Fruit fly (Drosophila melanogaster) whole organism, embryonic: ENCODE results near the gene CG5510.

Experiments
- CG12236 ChIP-seq: fragments of 200-800 bp; sonication (Bioruptor generic); optimal IDR thresholded peaks from 2 replicates; lab custom pipeline; 2016; ENCODE audit warnings: missing biosample characterization, missing genetic modification characterization
- CG18011 ChIP-seq: fragments of 200-800 bp; sonication (Bioruptor generic); optimal IDR thresholded peaks from 2 replicates; lab custom pipeline; 2017; ENCODE audit warnings: missing biosample characterization, missing genetic modification characterization, mild to moderate bottlenecking, moderate library complexity, missing genotype
- CG33213 ChIP-seq: fragments of 200-800 bp; sonication (Bioruptor generic); optimal IDR thresholded peaks from 3 replicates; lab custom pipeline; 2016; ENCODE audit warnings: missing biosample characterization, missing genetic modification characterization
- CG4730 ChIP-seq: fragments of 200-800 bp; sonication (Bioruptor generic); IDR thresholded peaks from 2 replicates; pipeline ENCODE4 v1.3.6; 2022; ENCODE audit warnings: missing biosample characterization, missing genetic modification characterization
- CG9932 ChIP-seq: fragments of 200-800 bp; sonication (Bioruptor generic); IDR thresholded peaks from 2 replicates; pipeline ENCODE4 v1.3.6; 2022; ENCODE audit warnings: missing biosample characterization, missing genetic modification characterization
- cas ChIP-seq: fragments of 200-800 bp; sonication (Bioruptor generic); IDR thresholded peaks from 2 replicates; pipeline ENCODE4 v1.3.6; 2022; ENCODE audit warnings: missing biosample characterization, missing genetic modification characterization
- chif ChIP-seq, 2 experiments: fragments of 200-800 bp; sonication (Bioruptor generic); optimal IDR thresholded peaks; 3 replicates each; lab custom pipeline; 2016; ENCODE audit warnings: missing biosample characterization in 2 of 2, missing genetic modification characterization in 2 of 2
- corto ChIP-seq: fragments of 200-800 bp; sonication (Bioruptor generic); optimal IDR thresholded peaks from 2 replicates; lab custom pipeline; 2016; ENCODE audit warnings: missing biosample characterization, mild to moderate bottlenecking, missing genetic modification characterization, moderate library complexity
- dm ChIP-seq: fragments of 200-800 bp; sonication (Bioruptor generic); optimal IDR thresholded peaks from 3 replicates; lab custom pipeline; 2016; ENCODE audit warnings: missing biosample characterization, missing genetic modification characterization
- p53 ChIP-seq: fragments of 200-800 bp; sonication (Bioruptor generic); optimal IDR thresholded peaks from 2 replicates; lab custom pipeline; 2016; ENCODE audit warnings: missing biosample characterization, missing genetic modification characterization

dm6 chr3R:24202723-24203122, 33.4 kb upstream of the CG5510 start:
- no peak for TF ChIP-seq corto (GFP tag; lab: Kevin White, UChicago)
- TF ChIP-seq dm (GFP tag; lab: Kevin White, UChicago) = no peak
- no peak for TF ChIP-seq chif (GFP tag; optimal IDR thresholded peaks at IDR 0.05; lab: Kevin White, UChicago)
- TF ChIP-seq CG33213 (GFP tag; lab: Kevin White, UChicago) = no peak
- TF ChIP-seq CG9932 (GFP tag; lab: Robert Waterston, UW) = no peak
- TF ChIP-seq CG18011 = no peak
- no peak for TF ChIP-seq cas (GFP tag; lab: Robert Waterston, UW)
- no peak for TF ChIP-seq CG4730
- no peak for TF ChIP-seq p53 (GFP tag; lab: Kevin White, UChicago)
- no peak for TF ChIP-seq CG12236 (GFP tag; lab: Kevin White, UChicago)
